Worm (Caenorhabditis elegans) whole organism, L1 larva: Measurements from ENCODE around the gene F30B5.11.
A peak's percentile ranks its signal among the peaks of the same experiment; 100 is the strongest.
"Not testable (repeated sequence)": the region's sequence is repeated elsewhere in the genome, so short reads cannot be mapped to it uniquely, and the experiment has no call there.

Source experiments
- C34B4.2 ChIP-seq: sonication (generic microtip); optimal IDR thresholded peaks from 2 replicates; lab custom pipeline; 2017; ENCODE audit warnings: mild to moderate bottlenecking, missing genetic modification characterization, missing compliant biosample characterization
- F16B12.6 ChIP-seq: fragments of 150-350 bp; optimal IDR thresholded peaks from 2 replicates; lab custom pipeline; 2014; ENCODE audit warnings: missing biosample characterization, missing genetic modification characterization
- alr-1 ChIP-seq: fragments of 200-800 bp; sonication (Bioruptor generic); optimal IDR thresholded peaks from 2 replicates; lab custom pipeline; 2018; ENCODE audit warnings: borderline replicate concordance, mild to moderate bottlenecking, missing genetic modification characterization, missing compliant biosample characterization
- aly-2 ChIP-seq: fragments of 150-350 bp; optimal IDR thresholded peaks from 2 replicates; lab custom pipeline; 2014; ENCODE audit warnings: missing biosample characterization, missing genetic modification characterization
- ceh-82 ChIP-seq, 3 experiments: fragments of 150-350 bp in 1 of 3; sonication (generic microtip) in 2 of 3; optimal IDR thresholded peaks; 2 replicates each; lab custom pipeline; 2014 to 2017; ENCODE audit warnings: missing biosample characterization in 3 of 3, missing genetic modification characterization in 3 of 3
- dpl-1 ChIP-seq, 3 experiments: fragments of 150-350 bp in 2 of 3; sonication (generic microtip) in 1 of 3; optimal IDR thresholded peaks; 2 replicates each; lab custom pipeline; 2014 to 2017; ENCODE audit warnings: missing biosample characterization in 3 of 3, missing genetic modification characterization in 3 of 3, missing genetic modification reagents in 3 of 3
- dsc-1 ChIP-seq: sonication (generic microtip); optimal IDR thresholded peaks from 2 replicates; lab custom pipeline; 2016; ENCODE audit warnings: mild to moderate bottlenecking, missing genetic modification characterization, missing compliant biosample characterization
- egl-27 ChIP-seq, 2 experiments: fragments of 150-350 bp in 1 of 2; sonication (generic microtip); optimal IDR thresholded peaks; 3 replicates each; lab custom pipeline; 2017 to 2018; ENCODE audit warnings: missing biosample characterization in 2 of 2, missing genetic modification characterization in 2 of 2, missing genetic modification reagents in 2 of 2
- elt-3 ChIP-seq, 6 experiments: fragments of 150-350 bp in 1 of 6; sonication (generic microtip); optimal IDR thresholded peaks; 2 replicates each; lab custom pipeline; 2017 to 2018; ENCODE audit warnings: missing biosample characterization in 6 of 6, missing genetic modification characterization in 6 of 6, inconsistent platforms in 1 of 6
- fkh-8 ChIP-seq: sonication (generic microtip); optimal IDR thresholded peaks from 2 replicates; lab custom pipeline; 2016; ENCODE audit warnings: mild to moderate bottlenecking, missing genetic modification characterization, missing compliant biosample characterization
- hlh-17 ChIP-seq: fragments of 200-800 bp; sonication (Bioruptor generic); optimal IDR thresholded peaks from 2 replicates; lab custom pipeline; 2018; ENCODE audit warnings: missing genetic modification characterization, mild to moderate bottlenecking, missing compliant biosample characterization, moderate library complexity, borderline replicate concordance
- hlh-4 ChIP-seq: sonication (generic microtip); optimal IDR thresholded peaks from 2 replicates; lab custom pipeline; 2016; ENCODE audit warnings: mild to moderate bottlenecking, missing genetic modification characterization, missing compliant biosample characterization
- isw-1 ChIP-seq: fragments of 200-800 bp; sonication (Bioruptor generic); IDR thresholded peaks from 2 replicates; pipeline ENCODE4 v1.3.6; 2022; ENCODE audit warnings: missing genetic modification characterization, missing compliant biosample characterization
- lin-14 ChIP-seq: fragments of 200-800 bp; sonication (Bioruptor generic); optimal IDR thresholded peaks from 2 replicates; lab custom pipeline; 2018; ENCODE audit warnings: mild to moderate bottlenecking, missing genetic modification characterization, moderate library complexity, missing compliant biosample characterization
- lin-15B ChIP-seq: fragments of 150-350 bp; sonication (generic microtip); optimal IDR thresholded peaks from 3 replicates; lab custom pipeline; 2014; ENCODE audit warnings: missing biosample characterization, missing genetic modification characterization
- lsy-2 ChIP-seq, 2 experiments: fragments of 150-350 bp; optimal IDR thresholded peaks; 2 replicates each; lab custom pipeline; 2014; ENCODE audit warnings: missing biosample characterization in 2 of 2, missing genetic modification characterization in 2 of 2
- mab-9 ChIP-seq: fragments of 200-800 bp; sonication (Bioruptor generic); IDR thresholded peaks from 2 replicates; pipeline ENCODE4 v1.3.6; 2022; ENCODE audit warnings: missing genetic modification reagents, missing genetic modification characterization, missing compliant biosample characterization
- nhr-19 ChIP-seq: fragments of 200-800 bp; sonication (Bioruptor generic); conservative IDR thresholded peaks from 2 replicates; pipeline ENCODE4 v1.3.6; 2022; ENCODE audit warnings: missing genetic modification characterization, missing compliant biosample characterization
- nhr-20 ChIP-seq: sonication (generic microtip); optimal IDR thresholded peaks from 2 replicates; lab custom pipeline; 2016; ENCODE audit warnings: mild to moderate bottlenecking, missing genetic modification characterization, missing compliant biosample characterization
- nhr-28 ChIP-seq: fragments of 150-350 bp; optimal IDR thresholded peaks from 2 replicates; lab custom pipeline; 2014; ENCODE audit warnings: missing biosample characterization, missing genetic modification characterization
- nhr-71 ChIP-seq: sonication (generic microtip); optimal IDR thresholded peaks from 2 replicates; lab custom pipeline; 2016; ENCODE audit warnings: mild to moderate bottlenecking, missing genetic modification characterization, moderate library complexity, missing compliant biosample characterization
- nhr-76 ChIP-seq: sonication (generic microtip); optimal IDR thresholded peaks from 2 replicates; lab custom pipeline; 2017; ENCODE audit warnings: missing biosample characterization, missing genetic modification characterization
- nhr-90 ChIP-seq: sonication (generic microtip); optimal IDR thresholded peaks from 2 replicates; lab custom pipeline; 2016; ENCODE audit warnings: mild to moderate bottlenecking, missing genetic modification characterization, missing compliant biosample characterization; ENCODE audit not compliant: poor library complexity
- skn-1 ChIP-seq: fragments of 150-350 bp; optimal IDR thresholded peaks from 2 replicates; lab custom pipeline; 2014; ENCODE audit warnings: missing biosample characterization, missing genetic modification characterization
- snu-23 ChIP-seq: sonication (generic microtip); optimal IDR thresholded peaks from 2 replicates; lab custom pipeline; 2016; ENCODE audit warnings: missing genetic modification characterization, missing compliant biosample characterization
- tlp-1 ChIP-seq: fragments of 150-350 bp; optimal IDR thresholded peaks from 2 replicates; lab custom pipeline; 2014; ENCODE audit warnings: missing biosample characterization, missing genetic modification characterization
- unc-86 ChIP-seq: sonication (generic microtip); optimal IDR thresholded peaks from 2 replicates; lab custom pipeline; 2016; ENCODE audit warnings: missing genetic modification characterization, missing compliant biosample characterization
- unc-98 ChIP-seq: fragments of 200-800 bp; sonication (Bioruptor generic); IDR thresholded peaks from 2 replicates; pipeline ENCODE4 v1.3.6; 2022; ENCODE audit warnings: missing genetic modification characterization, missing compliant biosample characterization
- vab-15 ChIP-seq: sonication (generic microtip); optimal IDR thresholded peaks from 2 replicates; lab custom pipeline; 2017; ENCODE audit warnings: missing genotype, mild to moderate bottlenecking, missing genetic modification characterization, missing compliant biosample characterization
- xbp-1 ChIP-seq: sonication (generic microtip); optimal IDR thresholded peaks from 2 replicates; lab custom pipeline; 2016; ENCODE audit warnings: missing genetic modification characterization, missing compliant biosample characterization
- zag-1 ChIP-seq: fragments of 150-350 bp; optimal IDR thresholded peaks from 2 replicates; lab custom pipeline; 2014; ENCODE audit warnings: missing biosample characterization, missing genetic modification characterization
- zip-4 ChIP-seq: fragments of 200-800 bp; sonication (Bioruptor generic); optimal IDR thresholded peaks from 2 replicates; lab custom pipeline; 2018; ENCODE audit warnings: mild to moderate bottlenecking, missing genetic modification characterization, moderate library complexity, missing compliant biosample characterization
- ztf-11 ChIP-seq, 2 experiments: sonication (generic microtip); optimal IDR thresholded peaks; 2 replicates each; lab custom pipeline; 2016 to 2017; ENCODE audit warnings: missing genetic modification characterization in 2 of 2, missing biosample characterization in 1 of 2, missing compliant biosample characterization in 1 of 2
- ztf-4 ChIP-seq: fragments of 150-350 bp; optimal IDR thresholded peaks from 2 replicates; lab custom pipeline; 2014; ENCODE audit warnings: missing biosample characterization, missing genetic modification characterization

Gene F30B5.11

ce11 chrIV:4210868-4211267 lies 9.0 kb downstream of the F30B5.11 start:
- TF ChIP-seq aly-2 (tag; lab: Kevin White, UChicago) (no peak), elt-3 (tag; optimal IDR thresholded peaks at IDR 0.05; lab: Kevin White, UChicago) (no peak), ceh-82 (tag; optimal IDR thresholded peaks at IDR 0.05; lab: Kevin White, UChicago) (peak in 1 of 3 experiments; percentile 7), egl-27 (tag; optimal IDR thresholded peaks at IDR 0.05; lab: Kevin White, UChicago) (no peak), hlh-17 (GFP tag; lab: Kevin White, UChicago) (no peak), ztf-4 (no peak), vab-15 (tag; lab: Kevin White, UChicago) (no peak), nhr-28 (tag; lab: Kevin White, UChicago) (no peak), alr-1 (tag; lab: Kevin White, UChicago) (no peak), skn-1 (tag; lab: Kevin White, UChicago) (peak; percentile 13), nhr-76 (tag; lab: Kevin White, UChicago) (no peak), lin-15B (tag; lab: Kevin White, UChicago) (no peak), lin-14 (GFP tag; lab: Kevin White, UChicago) (peak; percentile 60), fkh-8 (tag; lab: Kevin White, UChicago) (peak; percentile 25), nhr-71 (peak; percentile 4), xbp-1 (tag; lab: Kevin White, UChicago) (no peak), F16B12.6 (tag; lab: Kevin White, UChicago) (no peak)

DNA sequence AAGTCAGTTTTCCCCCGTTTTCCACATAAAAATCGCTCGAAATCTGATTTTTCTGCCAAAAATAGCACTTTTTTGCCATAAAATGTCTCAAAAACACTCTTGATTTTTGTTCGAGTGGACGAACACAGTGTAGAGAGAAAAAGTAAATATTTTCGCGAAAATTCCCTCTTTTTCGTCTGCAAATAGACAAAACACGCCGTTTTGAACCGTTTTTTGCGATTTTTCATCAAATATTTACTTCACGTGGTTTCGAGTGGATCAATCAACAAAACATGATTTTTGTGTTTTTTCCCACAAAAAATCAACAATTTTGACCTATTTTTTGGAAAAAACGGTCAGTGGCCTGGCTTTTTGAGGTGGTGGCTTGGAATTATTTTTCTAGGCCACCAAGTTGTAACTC lies 10.8 kb downstream of the F30B5.11 start:
- TF ChIP-seq skn-1 (tag; lab: Kevin White, UChicago), result peak; percentile 16
- no peak for TF ChIP-seq F16B12.6 (tag; lab: Kevin White, UChicago)

DNA sequence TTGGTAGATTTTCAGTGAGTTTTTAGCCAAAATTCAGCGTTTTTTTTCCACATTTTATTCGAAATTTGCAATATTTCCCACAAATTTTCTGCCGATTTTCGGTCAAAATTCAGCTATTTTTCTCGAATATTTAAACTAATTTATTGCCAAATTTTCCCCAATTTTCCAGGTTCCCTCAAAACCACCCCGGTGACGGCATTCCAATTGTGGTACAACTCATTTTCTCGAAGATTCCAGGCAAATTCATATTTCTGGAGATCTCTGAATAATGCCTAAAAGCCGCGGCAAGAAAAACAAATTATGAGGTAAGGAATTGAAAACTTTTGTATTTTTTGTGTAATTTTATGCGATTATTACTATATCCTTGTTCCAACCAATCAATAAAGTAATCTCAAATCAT lies 12.8 kb downstream of the F30B5.11 start, which contains the start of gene osgn-1:
Gene osgn-1 (plus strand): TSS at position 301 of the 400 bp plus-strand sequence.
- no peak for TF ChIP-seq C34B4.2 (tag; lab: Kevin White, UChicago)

DNA sequence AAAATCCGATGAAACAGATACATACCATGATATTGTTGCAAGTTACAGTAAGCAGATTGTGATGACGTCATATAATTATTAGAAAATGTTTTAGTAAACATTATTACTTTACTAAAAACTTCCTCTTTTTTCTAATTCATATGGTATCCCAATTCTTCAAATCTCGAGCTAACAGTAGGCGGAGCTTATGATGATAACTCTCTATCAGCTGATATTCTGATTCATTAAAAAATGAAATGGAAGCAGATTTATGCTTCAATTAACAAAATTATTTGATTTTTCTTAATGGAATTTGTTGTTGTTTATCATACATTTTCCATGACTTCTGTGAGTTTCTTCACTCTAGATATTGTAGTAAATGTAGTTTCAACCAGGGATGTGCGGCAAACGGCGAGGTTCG lies 15.6 kb downstream of the F30B5.11 start, which contains the start of gene pax-2:
Gene pax-2 (minus strand): TSS at position 101 of the 400 bp plus-strand sequence.
- TF ChIP-seq zag-1 (tag; lab: Kevin White, UChicago) (no peak), fkh-8 (tag; lab: Kevin White, UChicago) (peak; percentile 21)
- TF ChIP-seq, all 84 proteins: peak for 1

DNA sequence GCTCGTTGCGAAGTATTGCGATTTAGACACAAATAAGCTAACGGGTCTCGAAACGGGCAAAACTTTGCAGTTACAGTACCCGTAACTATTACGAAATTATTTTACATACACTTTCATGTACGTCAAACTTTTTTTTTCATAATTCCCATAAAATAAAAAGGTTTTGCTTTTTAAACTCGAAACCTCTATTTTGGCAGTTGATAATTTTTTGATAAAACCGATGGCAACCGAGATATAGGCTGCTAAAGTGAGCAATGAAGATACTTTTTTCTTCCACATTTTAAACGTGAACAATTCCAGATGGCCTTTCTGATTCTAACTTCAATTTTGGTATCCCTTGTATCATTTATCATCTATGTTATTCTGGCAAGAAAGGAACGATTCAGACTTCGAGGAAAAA lies 22.7 kb downstream of the F30B5.11 start, which contains the start of gene cyp-25A6:
Gene cyp-25A6 (plus strand): TSS at position 301 of the 400 bp plus-strand sequence.
- TF ChIP-seq nhr-20, tlp-1, nhr-28 (tag; lab: Kevin White, UChicago): not testable (repeated sequence)

ce11 chrIV:4196729-4197128 lies 23.2 kb downstream of the F30B5.11 start, which contains the start of gene K06B9.6:
Gene K06B9.6, minus strand, starts transcription at chrIV:4196829.
- TF ChIP-seq ceh-82 (tag; optimal IDR thresholded peaks at IDR 0.05; lab: Kevin White, UChicago); zip-4 (GFP tag; lab: Kevin White, UChicago); lin-14 (GFP tag; lab: Kevin White, UChicago): not testable (repeated sequence)

ce11 chrIV:4186099-4186498 lies 33.8 kb downstream of the F30B5.11 start, which contains the start of gene K08D10.11:
Gene K08D10.11, minus strand, starts transcription at chrIV:4186199.
- TF ChIP-seq zag-1 (tag; lab: Kevin White, UChicago); ztf-11 (tag; optimal IDR thresholded peaks at IDR 0.05; lab: Kevin White, UChicago); hlh-4: not testable (repeated sequence)

DNA sequence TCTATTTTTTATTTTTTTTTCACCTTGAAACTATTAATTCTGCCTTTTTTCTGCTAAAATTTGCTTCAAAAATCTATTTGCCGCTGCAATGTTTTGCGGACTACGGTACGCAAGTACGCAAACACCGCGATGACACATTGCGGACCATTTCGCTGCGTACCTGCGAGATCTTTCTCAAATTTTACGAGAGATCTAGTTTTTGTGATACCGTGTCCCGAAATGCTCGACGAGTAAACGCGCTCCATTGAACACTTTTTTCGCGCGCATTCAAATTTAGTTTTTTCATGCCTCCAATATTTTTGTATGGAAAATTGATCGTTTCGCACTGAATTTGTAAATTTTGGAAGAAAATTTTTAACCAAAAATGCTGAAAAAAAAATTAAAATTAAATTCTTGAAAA lies 35.1 kb downstream of the F30B5.11 start:
- peak; percentile 47 for TF ChIP-seq snu-23 (GFP tag; lab: Kevin White, UChicago)
- TF ChIP-seq dsc-1 (tag; lab: Kevin White, UChicago), result peak; percentile 22
- peak; percentile 64 to 76 for TF ChIP-seq lsy-2 (tag; optimal IDR thresholded peaks at IDR 0.05; lab: Kevin White, UChicago)
- TF ChIP-seq xbp-1 (tag; lab: Kevin White, UChicago), result peak; percentile 42
- TF ChIP-seq dpl-1 (GFP tag; optimal IDR thresholded peaks at IDR 0.05; lab: Kevin White, UChicago), result peak; percentile 43 to 71 (median 64)
- TF ChIP-seq nhr-20 (tag; lab: Kevin White, UChicago), result peak; percentile 40
- TF ChIP-seq unc-98, result peak; percentile 87
- TF ChIP-seq nhr-19 (GFP tag; lab: Robert Waterston, UW), result peak; percentile 98
- peak; percentile 45 for TF ChIP-seq nhr-90
- TF ChIP-seq nhr-71, result peak; percentile 74
- TF ChIP-seq fkh-8 (tag; lab: Kevin White, UChicago), result peak; percentile 16
- peak; percentile 27 for TF ChIP-seq lin-15B (tag; lab: Kevin White, UChicago)
- TF ChIP-seq F16B12.6 (tag; lab: Kevin White, UChicago), result peak; percentile 46
- TF ChIP-seq mab-9 (GFP tag; lab: Robert Waterston, UW), result peak; percentile 92
- TF ChIP-seq unc-86 (tag; lab: Kevin White, UChicago), result peak; percentile 22
- TF ChIP-seq isw-1 (GFP tag; lab: Robert Waterston, UW), result peak; percentile 98
